Fruit fly (Drosophila melanogaster): ENCODE data around the gene tkv.

DNA sequence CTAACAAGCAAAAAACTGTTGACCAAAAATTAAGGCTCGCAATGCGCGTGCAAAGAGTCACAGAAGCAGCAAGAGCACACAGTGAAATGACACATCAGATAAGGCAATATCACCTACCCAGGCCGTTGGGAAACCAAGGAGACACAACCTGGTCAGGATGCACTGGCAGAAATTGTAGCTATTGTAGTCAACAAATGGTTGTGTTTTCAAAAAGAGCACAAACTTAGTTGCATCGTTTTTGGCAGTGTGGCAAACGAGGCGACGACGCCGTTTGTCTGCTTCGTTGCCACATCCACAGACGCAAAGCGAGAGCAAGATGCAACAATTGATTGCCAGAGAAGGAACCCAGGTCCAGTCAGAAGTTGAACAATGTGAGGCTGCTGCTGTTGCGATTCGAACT is 21.4 kb downstream of the tkv start:
- TF ChIP-seq CG8924 (tag; optimal IDR thresholded peaks at IDR 0.05): no peak
- TF ChIP-seq sim (GFP tag; IDR thresholded peaks at IDR 0.05): no peak
- no peak for TF ChIP-seq CG8944 (GFP tag; optimal IDR thresholded peaks at IDR 0.05)
- no peak for TF ChIP-seq trem (tag; optimal IDR thresholded peaks at IDR 0.05)
- no peak for TF ChIP-seq chinmo (GFP tag; IDR thresholded peaks at IDR 0.05; ENCODE audit: partially characterized antibody)
- no peak for TF ChIP-seq CG8290 (GFP tag; optimal IDR thresholded peaks at IDR 0.05)
- no peak for TF ChIP-seq CG8290 (tag; optimal IDR thresholded peaks at IDR 0.05)
- TF ChIP-seq insv (GFP tag; optimal IDR thresholded peaks at IDR 0.05): no peak
- no peak for TF ChIP-seq Hmx (GFP tag; optimal IDR thresholded peaks at IDR 0.05)
- TF ChIP-seq ase (GFP tag; IDR thresholded peaks at IDR 0.05): no peak
- TF ChIP-seq Hr3 (GFP tag; optimal IDR thresholded peaks at IDR 0.05): no peak
- TF ChIP-seq p53 (GFP tag; optimal IDR thresholded peaks at IDR 0.05): no peak
- no peak for TF ChIP-seq sens-2 (GFP tag; IDR thresholded peaks at IDR 0.05)
- no peak for TF ChIP-seq Atf3 (GFP tag; optimal IDR thresholded peaks at IDR 0.05)
- no peak for TF ChIP-seq crol (GFP tag; IDR thresholded peaks at IDR 0.05)
